Worm (Caenorhabditis elegans) whole organism, young adult: ENCODE measurements around the gene E02C12.10.

Experiments
- B0336.3 ChIP-seq: fragments of 200-800 bp; sonication (Bioruptor generic); IDR thresholded peaks from 2 replicates; pipeline ENCODE4 v1.3.6; 2022; ENCODE audit warnings: missing genetic modification characterization, missing compliant biosample characterization
- C17E4.6 ChIP-seq: fragments of 200-800 bp; sonication (Bioruptor generic); IDR thresholded peaks from 2 replicates; pipeline ENCODE4 v1.3.6; 2022; ENCODE audit warnings: missing genetic modification reagents, missing genetic modification characterization, missing compliant biosample characterization
- D2030.7 ChIP-seq: fragments of 200-800 bp; sonication (Bioruptor generic); IDR thresholded peaks from 2 replicates; pipeline ENCODE4 v1.3.6; 2022; ENCODE audit warnings: missing genetic modification reagents, missing genetic modification characterization, missing compliant biosample characterization
- F23B12.7 ChIP-seq: sonication (generic microtip); optimal IDR thresholded peaks from 2 replicates; lab custom pipeline; 2017; ENCODE audit warnings: missing genetic modification characterization, mild to moderate bottlenecking, missing compliant biosample characterization, antibody characterized with exemption, moderate library complexity; ENCODE audit not compliant: insufficient read depth
- F39B2.1 ChIP-seq: fragments of 200-800 bp; sonication (Bioruptor generic); IDR thresholded peaks from 2 replicates; pipeline ENCODE4 v1.3.6; 2022; ENCODE audit warnings: missing genetic modification reagents, missing genetic modification characterization, missing compliant biosample characterization
- F52B5.7 ChIP-seq: sonication (generic microtip); optimal IDR thresholded peaks from 2 replicates; lab custom pipeline; 2016; ENCODE audit warnings: mild to moderate bottlenecking, missing genetic modification characterization, missing compliant biosample characterization
- K12H6.12 ChIP-seq: fragments of 200-800 bp; sonication (Bioruptor generic); optimal IDR thresholded peaks from 2 replicates; lab custom pipeline; 2018; ENCODE audit warnings: mild to moderate bottlenecking, missing genetic modification characterization, missing compliant biosample characterization
- Y53F4B.3 ChIP-seq: fragments of 200-800 bp; sonication (Bioruptor generic); IDR thresholded peaks from 2 replicates; pipeline ENCODE4 v1.3.6; 2022; ENCODE audit warnings: missing genetic modification reagents, missing genetic modification characterization, missing compliant biosample characterization
- Y53G8AR.9 ChIP-seq: fragments of 200-800 bp; sonication (Bioruptor generic); conservative IDR thresholded peaks from 2 replicates; pipeline ENCODE4 v1.3.6; 2022; ENCODE audit warnings: missing genetic modification reagents, missing genetic modification characterization, missing compliant biosample characterization
- Y79H2A.3 ChIP-seq: fragments of 200-800 bp; sonication (Bioruptor generic); conservative IDR thresholded peaks from 2 replicates; pipeline ENCODE4 v1.3.6; 2022; ENCODE audit warnings: missing genetic modification reagents, missing genetic modification characterization, missing compliant biosample characterization
- ama-1 ChIP-seq, 3 experiments: fragments of 150-350 bp in 1 of 3; sonication (generic microtip) in 2 of 3; optimal IDR thresholded peaks; 2 replicates each; lab custom pipeline; 2014 to 2018; ENCODE audit warnings: missing biosample characterization in 2 of 3, missing genetic modification characterization in 2 of 3, missing genetic modification reagents in 2 of 3
- athp-1 ChIP-seq: sonication (generic microtip); optimal IDR thresholded peaks from 2 replicates; lab custom pipeline; 2017; ENCODE audit warnings: mild to moderate bottlenecking, missing genetic modification characterization, missing compliant biosample characterization
- attf-6 ChIP-seq: fragments of 200-800 bp; sonication (Bioruptor generic); IDR thresholded peaks from 2 replicates; pipeline ENCODE4 v1.3.6; 2022; ENCODE audit warnings: missing genetic modification reagents, missing genetic modification characterization, missing compliant biosample characterization
- bed-1 ChIP-seq: fragments of 200-800 bp; sonication (Bioruptor generic); IDR thresholded peaks from 2 replicates; pipeline ENCODE4 v1.3.6; 2022; ENCODE audit warnings: missing genetic modification reagents, missing genetic modification characterization, missing compliant biosample characterization
- cebp-1 ChIP-seq, 2 experiments: fragments of 200-800 bp in 1 of 2; sonication (Bioruptor generic) in 1 of 2; sonication (generic microtip) in 1 of 2; IDR thresholded peaks in 1 of 2; optimal IDR thresholded peaks in 1 of 2; 2 replicates each; pipeline versions ENCODE4 v1.3.6 to Lab custom; 2017 to 2022; ENCODE audit warnings: missing compliant biosample characterization in 2 of 2, missing genetic modification characterization in 2 of 2, mild to moderate bottlenecking in 1 of 2, missing genetic modification reagents in 1 of 2, moderate library complexity in 1 of 2
- cebp-2 ChIP-seq: fragments of 200-800 bp; sonication (Bioruptor generic); IDR thresholded peaks from 2 replicates; pipeline ENCODE4 v1.3.6; 2022; ENCODE audit warnings: missing genetic modification characterization, missing compliant biosample characterization
- ceh-100 ChIP-seq: fragments of 200-800 bp; sonication (Bioruptor generic); IDR thresholded peaks from 2 replicates; pipeline ENCODE4 v1.3.6; 2022; ENCODE audit warnings: missing genetic modification reagents, missing genetic modification characterization, missing compliant biosample characterization
- dpff-1 ChIP-seq: sonication (generic microtip); optimal IDR thresholded peaks from 2 replicates; lab custom pipeline; 2017; ENCODE audit warnings: mild to moderate bottlenecking, missing genetic modification characterization, missing compliant biosample characterization
- efl-1 ChIP-seq: fragments of 150-350 bp; optimal IDR thresholded peaks from 2 replicates; lab custom pipeline; 2014; ENCODE audit warnings: missing biosample characterization, missing genetic modification reagents, missing genetic modification characterization
- egl-44 ChIP-seq: fragments of 200-800 bp; sonication (Bioruptor generic); IDR thresholded peaks from 2 replicates; pipeline ENCODE4 v1.3.6; 2022; ENCODE audit warnings: missing genetic modification reagents, missing genetic modification characterization, missing compliant biosample characterization
- gei-17 ChIP-seq: fragments of 200-800 bp; sonication (Bioruptor generic); optimal IDR thresholded peaks from 2 replicates; lab custom pipeline; 2018; ENCODE audit warnings: mild to moderate bottlenecking, missing genetic modification characterization, missing compliant biosample characterization
- him-1 ChIP-seq: sonication (generic microtip); optimal IDR thresholded peaks from 2 replicates; lab custom pipeline; 2016; ENCODE audit warnings: missing genotype, missing genetic modification reagents, missing genetic modification characterization, missing compliant biosample characterization
- hrde-1 ChIP-seq: sonication (generic microtip); optimal IDR thresholded peaks from 2 replicates; lab custom pipeline; 2016; ENCODE audit warnings: missing genetic modification characterization, mild to moderate bottlenecking, missing compliant biosample characterization, moderate library complexity, missing genotype, missing genetic modification reagents, borderline replicate concordance
- lin-26 ChIP-seq: fragments of 200-800 bp; sonication (Bioruptor generic); IDR thresholded peaks from 2 replicates; pipeline ENCODE4 v1.3.6; 2022; ENCODE audit warnings: missing genetic modification reagents, missing genetic modification characterization, missing compliant biosample characterization
- lin-35 ChIP-seq, 3 experiments: fragments of 150-350 bp in 2 of 3; sonication (generic microtip) in 1 of 3; optimal IDR thresholded peaks; 2 replicates each; lab custom pipeline; 2014 to 2018; ENCODE audit warnings: missing biosample characterization in 3 of 3, missing genetic modification characterization in 3 of 3, missing genetic modification reagents in 3 of 3
- madf-3 ChIP-seq: fragments of 200-800 bp; sonication (Bioruptor generic); IDR thresholded peaks from 2 replicates; pipeline ENCODE4 v1.3.6; 2022; ENCODE audit warnings: missing genetic modification reagents, missing genetic modification characterization, missing compliant biosample characterization
- madf-6 ChIP-seq: fragments of 200-800 bp; sonication (Bioruptor generic); IDR thresholded peaks from 2 replicates; pipeline ENCODE4 v1.3.6; 2022; ENCODE audit warnings: missing genetic modification reagents, missing genetic modification characterization, missing compliant biosample characterization
- madf-8 ChIP-seq: fragments of 200-800 bp; sonication (Bioruptor generic); conservative IDR thresholded peaks from 2 replicates; pipeline ENCODE4 v1.3.6; 2022; ENCODE audit warnings: missing genetic modification reagents, missing genetic modification characterization, missing compliant biosample characterization
- mes-4 ChIP-seq: sonication (generic microtip); optimal IDR thresholded peaks from 2 replicates; lab custom pipeline; 2016; ENCODE audit warnings: missing genotype, missing genetic modification characterization, missing compliant biosample characterization
- nfya-1 ChIP-seq: sonication (generic microtip); optimal IDR thresholded peaks from 2 replicates; lab custom pipeline; 2017; ENCODE audit warnings: antibody characterized with exemption, missing compliant biosample characterization, missing genetic modification characterization, borderline replicate concordance; ENCODE audit not compliant: insufficient read depth
- nhr-120 ChIP-seq: fragments of 200-800 bp; sonication (Bioruptor generic); IDR thresholded peaks from 2 replicates; pipeline ENCODE4 v1.3.6; 2022; ENCODE audit warnings: missing genetic modification characterization, missing compliant biosample characterization
- nhr-27 ChIP-seq: fragments of 200-800 bp; sonication (Bioruptor generic); optimal IDR thresholded peaks from 2 replicates; lab custom pipeline; 2018; ENCODE audit warnings: mild to moderate bottlenecking, missing genetic modification characterization, moderate library complexity, missing compliant biosample characterization
- rcor-1 ChIP-seq: fragments of 200-800 bp; sonication (Bioruptor generic); IDR thresholded peaks from 2 replicates; pipeline ENCODE4 v1.3.6; 2022; ENCODE audit warnings: missing genetic modification reagents, missing genetic modification characterization, missing compliant biosample characterization
- rec-8 ChIP-seq, 2 experiments: sonication (generic microtip); optimal IDR thresholded peaks; 2 replicates each; lab custom pipeline; 2016; ENCODE audit warnings: mild to moderate bottlenecking in 2 of 2, missing genetic modification characterization in 2 of 2, missing genetic modification reagents in 2 of 2, missing genotype in 2 of 2, missing biosample characterization in 1 of 2, missing compliant biosample characterization in 1 of 2, moderate library complexity in 1 of 2
- sea-2 ChIP-seq: fragments of 200-800 bp; sonication (Bioruptor generic); IDR thresholded peaks from 2 replicates; pipeline ENCODE4 v1.3.6; 2022; ENCODE audit warnings: missing genetic modification characterization, missing compliant biosample characterization
- snpc-4 ChIP-seq, 5 experiments: fragments of 150-350 bp in 1 of 5; sonication (generic microtip) in 4 of 5; optimal IDR thresholded peaks; 2 replicates each; lab custom pipeline; 2014 to 2018; ENCODE audit warnings: missing genetic modification characterization in 5 of 5, missing biosample characterization in 3 of 5, antibody characterized with exemption in 2 of 5, mild to moderate bottlenecking in 2 of 5, missing compliant biosample characterization in 2 of 5, missing genotype in 2 of 5, moderate library complexity in 2 of 5, missing genetic modification reagents in 1 of 5
- somi-1 ChIP-seq: fragments of 200-800 bp; sonication (Bioruptor generic); optimal IDR thresholded peaks from 2 replicates; lab custom pipeline; 2018; ENCODE audit warnings: mild to moderate bottlenecking, missing genetic modification characterization, missing compliant biosample characterization
- tbx-9 ChIP-seq: sonication (generic microtip); optimal IDR thresholded peaks from 2 replicates; lab custom pipeline; 2016; ENCODE audit warnings: borderline replicate concordance, missing genetic modification characterization, inconsistent platforms, missing compliant biosample characterization
- zim-3 ChIP-seq: sonication (generic microtip); optimal IDR thresholded peaks from 2 replicates; lab custom pipeline; 2017; ENCODE audit warnings: mild to moderate bottlenecking, missing genetic modification characterization, moderate library complexity, missing compliant biosample characterization
- ztf-28 ChIP-seq: fragments of 200-800 bp; sonication (Bioruptor generic); IDR thresholded peaks from 2 replicates; pipeline ENCODE4 v1.3.6; 2022; ENCODE audit warnings: missing genetic modification reagents, missing genetic modification characterization, missing compliant biosample characterization

E02C12.10 gene

ce11 chrV:9327691-9328090 is 50.5 kb downstream of the E02C12.10 start (continued):
- no peak for TF ChIP-seq cebp-2 (GFP tag; lab: Robert Waterston, UW)
- no peak for TF ChIP-seq ztf-28 (GFP tag; lab: Robert Waterston, UW)
- TF ChIP-seq D2030.7 (GFP tag; lab: Robert Waterston, UW): no peak
- TF ChIP-seq efl-1: no peak
- TF ChIP-seq tbx-9 (tag; lab: Kevin White, UChicago): no peak
- no peak for TF ChIP-seq Y53G8AR.9
- TF ChIP-seq madf-8: no peak
- TF ChIP-seq attf-6: no peak
- TF ChIP-seq nfya-1 (tag; lab: Kevin White, UChicago): no peak
- TF ChIP-seq Y53F4B.3 (GFP tag; lab: Robert Waterston, UW): no peak
- TF ChIP-seq, all 124 proteins: peak for 4

ce11 chrV:9326903-9327302 is 51.3 kb downstream of the E02C12.10 start:
- TF ChIP-seq hrde-1 (tag; lab: Kevin White, UChicago) (peak; percentile 72), rec-8 (tag; optimal IDR thresholded peaks at IDR 0.05; lab: Kevin White, UChicago) (peak in 1 of 2 experiments; percentile 23), Y79H2A.3 (GFP tag; lab: Robert Waterston, UW) (0 out of 2 replicates have a peak, but pooled peaks have one; percentile 29), nhr-120 (GFP tag; lab: Robert Waterston, UW) (no peak), bed-1 (no peak), ceh-100 (GFP tag; lab: Robert Waterston, UW) (no peak), F52B5.7 (tag; lab: Kevin White, UChicago) (no peak), madf-6 (GFP tag; lab: Robert Waterston, UW) (0 out of 2 replicates have a peak, but pooled peaks have one; percentile 21), B0336.3 (no peak; the same call in 1 of the 2 replicates), K12H6.12 (tag; lab: Kevin White, UChicago) (peak; percentile 9), C17E4.6 (GFP tag; lab: Robert Waterston, UW) (no peak), lin-26 (GFP tag; lab: Robert Waterston, UW) (peak; percentile 55; the same call in 1 of the 2 replicates), nhr-27 (tag; lab: Kevin White, UChicago) (no peak), Y53G8AR.9 (0 out of 2 replicates have a peak, but pooled peaks have one; percentile 56), rcor-1 (GFP tag; lab: Robert Waterston, UW) (no peak), F39B2.1 (GFP tag; lab: Robert Waterston, UW) (no peak), egl-44 (no peak), zim-3 (tag; lab: Kevin White, UChicago) (no peak), lin-35 (GFP tag; optimal IDR thresholded peaks at IDR 0.05; lab: Kevin White, UChicago) (peak in 1 of 3 experiments; percentile 12), ama-1 (optimal IDR thresholded peaks at IDR 0.05; lab: Kevin White, UChicago) (no peak), ama-1 (GFP tag; optimal IDR thresholded peaks at IDR 0.05; lab: Kevin White, UChicago) (peak in 1 of 2 experiments; percentile 4), sea-2 (GFP tag; lab: Robert Waterston, UW) (no peak), him-1 (tag; lab: Kevin White, UChicago) (peak; percentile 79), gei-17 (no peak), dpff-1 (peak; percentile 4), snpc-4 (GFP tag; optimal IDR thresholded peaks at IDR 0.05; lab: Kevin White, UChicago) (no peak), snpc-4 (tag; optimal IDR thresholded peaks at IDR 0.05; lab: Kevin White, UChicago) (peak in 1 of 4 experiments; percentile 13), athp-1 (tag; lab: Kevin White, UChicago) (peak; percentile 24), mes-4 (tag; lab: Kevin White, UChicago) (no peak), somi-1 (GFP tag; lab: Kevin White, UChicago) (no peak), F23B12.7 (tag; lab: Kevin White, UChicago) (no peak), madf-3 (GFP tag; lab: Robert Waterston, UW) (0 out of 2 replicates have a peak, but pooled peaks have one; percentile 31), cebp-1 (GFP tag; IDR thresholded peaks at IDR 0.05; lab: Robert Waterston, UW) (peak; percentile 49; the same call in 1 of the 2 replicates), cebp-1 (tag; optimal IDR thresholded peaks at IDR 0.05; lab: Kevin White, UChicago) (peak; percentile 43)
